Fruit fly (Drosophila melanogaster) whole organism, embryonic: ENCODE data around the gene CG31223.

Experiments
- ATbp ChIP-seq: fragments of 200-800 bp; sonication (Bioruptor generic); optimal IDR thresholded peaks from 2 replicates; lab custom pipeline; 2017; ENCODE audit warnings: missing biosample characterization, mild to moderate bottlenecking, missing genetic modification characterization, missing genetic modification reagents
- Abd-B ChIP-seq: fragments of 200-800 bp; sonication (Bioruptor generic); optimal IDR thresholded peaks from 2 replicates; lab custom pipeline; 2018; ENCODE audit warnings: missing biosample characterization, mild to moderate bottlenecking, missing genetic modification characterization, moderate library complexity
- CG10209 ChIP-seq: fragments of 200-800 bp; sonication (Bioruptor generic); optimal IDR thresholded peaks from 3 replicates; lab custom pipeline; 2017; ENCODE audit warnings: missing biosample characterization, mild to moderate bottlenecking, missing genetic modification characterization, missing genetic modification reagents
- CG11560 ChIP-seq: fragments of 200-800 bp; sonication (Bioruptor generic); IDR thresholded peaks from 3 replicates; pipeline ENCODE4 v1.3.6; 2022; ENCODE audit warnings: missing biosample characterization, missing genetic modification characterization
- CG12299 ChIP-seq: fragments of 200-800 bp; sonication (Bioruptor generic); optimal IDR thresholded peaks from 2 replicates; lab custom pipeline; 2018; ENCODE audit warnings: missing biosample characterization, mild to moderate bottlenecking, missing genetic modification characterization
- CG1233 ChIP-seq: fragments of 200-800 bp; sonication (Bioruptor generic); optimal IDR thresholded peaks from 4 replicates; lab custom pipeline; 2018; ENCODE audit warnings: missing biosample characterization, mild to moderate bottlenecking, missing genetic modification characterization
- CG12942 ChIP-seq: fragments of 200-800 bp; sonication (Bioruptor generic); optimal IDR thresholded peaks from 3 replicates; lab custom pipeline; 2016; ENCODE audit warnings: missing biosample characterization, missing genetic modification characterization
- CG14050 ChIP-seq: fragments of 200-800 bp; sonication (Bioruptor generic); IDR thresholded peaks from 3 replicates; pipeline ENCODE4 v1.3.6; 2022; ENCODE audit warnings: missing biosample characterization, missing genetic modification characterization
- CG14441 ChIP-seq: fragments of 200-800 bp; sonication (Bioruptor generic); IDR thresholded peaks from 2 replicates; pipeline ENCODE4 v1.3.6; 2022; ENCODE audit warnings: missing biosample characterization, missing genetic modification characterization
- CG16815 ChIP-seq: fragments of 200-800 bp; sonication (Bioruptor generic); optimal IDR thresholded peaks from 3 replicates; lab custom pipeline; 2017; ENCODE audit warnings: missing biosample characterization, mild to moderate bottlenecking, missing genetic modification characterization
- CG17359 ChIP-seq: fragments of 200-800 bp; sonication (Bioruptor generic); optimal IDR thresholded peaks from 3 replicates; lab custom pipeline; 2018; ENCODE audit warnings: missing biosample characterization, mild to moderate bottlenecking, missing genetic modification characterization, moderate library complexity
- CG17568 ChIP-seq: fragments of 200-800 bp; sonication (Bioruptor generic); optimal IDR thresholded peaks from 2 replicates; lab custom pipeline; 2018; ENCODE audit warnings: missing biosample characterization, mild to moderate bottlenecking, missing genetic modification characterization, moderate library complexity
- CG17912 ChIP-seq: fragments of 200-800 bp; sonication (Bioruptor generic); optimal IDR thresholded peaks from 2 replicates; lab custom pipeline; 2018; ENCODE audit warnings: missing biosample characterization, mild to moderate bottlenecking, missing genetic modification characterization
- CG2202 ChIP-seq: fragments of 200-800 bp; sonication (Bioruptor generic); optimal IDR thresholded peaks from 2 replicates; lab custom pipeline; 2018; ENCODE audit warnings: missing biosample characterization, mild to moderate bottlenecking, missing genetic modification characterization
- CG31224 ChIP-seq: fragments of 200-800 bp; sonication (Bioruptor generic); IDR thresholded peaks from 2 replicates; pipeline ENCODE4 v1.3.6; 2022; ENCODE audit warnings: missing biosample characterization, missing genetic modification characterization
- CG33213 ChIP-seq: fragments of 200-800 bp; sonication (Bioruptor generic); optimal IDR thresholded peaks from 3 replicates; lab custom pipeline; 2016; ENCODE audit warnings: missing biosample characterization, missing genetic modification characterization
- CG6765 ChIP-seq: fragments of 200-800 bp; sonication (Bioruptor generic); optimal IDR thresholded peaks from 3 replicates; lab custom pipeline; 2017; ENCODE audit warnings: missing biosample characterization, mild to moderate bottlenecking, missing genetic modification characterization
- CG6854 ChIP-seq: fragments of 200-800 bp; sonication (Bioruptor generic); optimal IDR thresholded peaks from 3 replicates; lab custom pipeline; 2017; ENCODE audit warnings: missing biosample characterization, mild to moderate bottlenecking, missing genetic modification characterization
- CG7556 ChIP-seq: fragments of 200-800 bp; sonication (Bioruptor generic); optimal IDR thresholded peaks from 2 replicates; lab custom pipeline; 2017; ENCODE audit warnings: missing biosample characterization, mild to moderate bottlenecking, missing genetic modification characterization
- CG7928 ChIP-seq: fragments of 200-800 bp; sonication (Bioruptor generic); optimal IDR thresholded peaks from 2 replicates; lab custom pipeline; 2017; ENCODE audit warnings: missing biosample characterization, mild to moderate bottlenecking, missing genetic modification characterization
- CG7987 ChIP-seq: fragments of 200-800 bp; sonication (Bioruptor generic); optimal IDR thresholded peaks from 2 replicates; lab custom pipeline; 2018; ENCODE audit warnings: missing biosample characterization, mild to moderate bottlenecking, missing genetic modification characterization, moderate library complexity
- CG8089 ChIP-seq: fragments of 200-800 bp; sonication (Bioruptor generic); optimal IDR thresholded peaks from 3 replicates; lab custom pipeline; 2016; ENCODE audit warnings: missing biosample characterization, missing genetic modification characterization
- CG8281 ChIP-seq: fragments of 200-800 bp; sonication (Bioruptor generic); optimal IDR thresholded peaks from 2 replicates; lab custom pipeline; 2018; ENCODE audit warnings: missing biosample characterization, mild to moderate bottlenecking, missing genetic modification characterization, moderate library complexity
- CG8359 ChIP-seq: fragments of 200-800 bp; sonication (Bioruptor generic); optimal IDR thresholded peaks from 2 replicates; lab custom pipeline; 2017; ENCODE audit warnings: missing biosample characterization, mild to moderate bottlenecking, missing genetic modification characterization, borderline replicate concordance
- CG9437 ChIP-seq: fragments of 200-800 bp; sonication (Bioruptor generic); optimal IDR thresholded peaks from 2 replicates; lab custom pipeline; 2018; ENCODE audit warnings: missing biosample characterization, mild to moderate bottlenecking, missing genetic modification characterization
- H15 ChIP-seq: fragments of 200-800 bp; sonication (Bioruptor generic); IDR thresholded peaks from 3 replicates; pipeline ENCODE4 v1.3.6; 2022; ENCODE audit warnings: missing biosample characterization, missing genetic modification characterization
- Hmr ChIP-seq: fragments of 200-800 bp; sonication (Bioruptor generic); optimal IDR thresholded peaks from 3 replicates; lab custom pipeline; 2017; ENCODE audit warnings: mild to moderate bottlenecking, missing biosample characterization, missing genetic modification reagents, missing genetic modification characterization
- Hsf ChIP-seq: fragments of 200-800 bp; sonication (Bioruptor generic); optimal IDR thresholded peaks from 3 replicates; lab custom pipeline; 2016; ENCODE audit warnings: missing biosample characterization, missing genetic modification characterization
- NC2β ChIP-seq: fragments of 200-800 bp; sonication (Bioruptor generic); optimal IDR thresholded peaks from 2 replicates; lab custom pipeline; 2016; ENCODE audit warnings: missing biosample characterization, missing genetic modification characterization
- Sry-δ ChIP-seq: fragments of 200-800 bp; sonication (Bioruptor generic); optimal IDR thresholded peaks from 2 replicates; lab custom pipeline; 2016; ENCODE audit warnings: missing biosample characterization, missing genetic modification characterization
- YL-1 ChIP-seq: fragments of 200-800 bp; sonication (Bioruptor generic); optimal IDR thresholded peaks from 3 replicates; lab custom pipeline; 2017; ENCODE audit warnings: missing biosample characterization, mild to moderate bottlenecking, missing genetic modification characterization
- croc ChIP-seq: fragments of 200-800 bp; sonication (Bioruptor generic); conservative IDR thresholded peaks from 3 replicates; pipeline ENCODE4 v1.3.6; 2022; ENCODE audit warnings: missing biosample characterization, missing genetic modification characterization
- dan ChIP-seq: fragments of 200-800 bp; sonication (Bioruptor generic); IDR thresholded peaks from 2 replicates; pipeline ENCODE4 v1.3.6; 2022; ENCODE audit warnings: missing biosample characterization, missing genetic modification characterization
- esg ChIP-seq: fragments of 200-800 bp; sonication (Bioruptor generic); conservative IDR thresholded peaks from 2 replicates; pipeline ENCODE4 v1.3.6; 2022; ENCODE audit warnings: missing biosample characterization, missing genetic modification characterization
- exex ChIP-seq: fragments of 200-800 bp; sonication (Bioruptor generic); optimal IDR thresholded peaks from 4 replicates; lab custom pipeline; 2018; ENCODE audit warnings: missing biosample characterization, mild to moderate bottlenecking, missing genetic modification characterization, moderate library complexity
- fd64A ChIP-seq: fragments of 200-800 bp; sonication (Bioruptor generic); optimal IDR thresholded peaks from 3 replicates; lab custom pipeline; 2018; ENCODE audit warnings: missing biosample characterization, mild to moderate bottlenecking, missing genetic modification characterization
- fd96Cb ChIP-seq: fragments of 200-800 bp; sonication (Bioruptor generic); optimal IDR thresholded peaks from 2 replicates; lab custom pipeline; 2018; ENCODE audit warnings: missing biosample characterization, mild to moderate bottlenecking, missing genetic modification characterization, moderate library complexity
- fu2 ChIP-seq: fragments of 200-800 bp; sonication (Bioruptor generic); optimal IDR thresholded peaks from 2 replicates; lab custom pipeline; 2016; ENCODE audit warnings: missing biosample characterization, missing genetic modification characterization
- gce ChIP-seq: fragments of 200-800 bp; sonication (Bioruptor generic); IDR thresholded peaks from 3 replicates; pipeline ENCODE4 v1.3.6; 2022; ENCODE audit warnings: missing biosample characterization, missing genetic modification characterization
- ham ChIP-seq: fragments of 200-800 bp; sonication (Bioruptor generic); IDR thresholded peaks from 2 replicates; pipeline ENCODE4 v1.3.6; 2022; ENCODE audit warnings: missing biosample characterization, missing genetic modification characterization
- her ChIP-seq: fragments of 200-800 bp; sonication (Bioruptor generic); optimal IDR thresholded peaks from 2 replicates; lab custom pipeline; 2016; ENCODE audit warnings: missing biosample characterization, missing genetic modification characterization
- mirr ChIP-seq: fragments of 200-800 bp; sonication (Bioruptor generic); optimal IDR thresholded peaks from 3 replicates; lab custom pipeline; 2018; ENCODE audit warnings: missing biosample characterization, mild to moderate bottlenecking, missing genetic modification characterization
- nerfin-1 ChIP-seq: fragments of 200-800 bp; sonication (Bioruptor generic); optimal IDR thresholded peaks from 3 replicates; lab custom pipeline; 2019; ENCODE audit warnings: missing biosample characterization, mild to moderate bottlenecking, missing genetic modification characterization, moderate library complexity
- nmo ChIP-seq: fragments of 200-800 bp; sonication (Bioruptor generic); optimal IDR thresholded peaks from 2 replicates; lab custom pipeline; 2018; ENCODE audit warnings: missing biosample characterization, mild to moderate bottlenecking, missing genetic modification characterization, moderate library complexity
- sd ChIP-seq: fragments of 200-800 bp; sonication (Bioruptor generic); optimal IDR thresholded peaks from 3 replicates; lab custom pipeline; 2018; ENCODE audit warnings: missing biosample characterization, mild to moderate bottlenecking, missing genetic modification characterization, moderate library complexity
- stwl ChIP-seq: fragments of 200-800 bp; sonication (Bioruptor generic); optimal IDR thresholded peaks from 3 replicates; lab custom pipeline; 2018; ENCODE audit warnings: missing biosample characterization, mild to moderate bottlenecking, missing genetic modification characterization, moderate library complexity
- tin ChIP-seq: fragments of 200-800 bp; sonication (Bioruptor generic); optimal IDR thresholded peaks from 3 replicates; lab custom pipeline; 2016; ENCODE audit warnings: missing biosample characterization, missing genetic modification characterization
- usp ChIP-seq: fragments of >200 bp; optimal IDR thresholded peaks from 2 replicates; lab custom pipeline; 2017; ENCODE audit warnings: missing biosample characterization, missing genetic modification characterization
- vnd ChIP-seq: fragments of 200-800 bp; sonication (Bioruptor generic); IDR thresholded peaks from 3 replicates; pipeline ENCODE4 v1.3.6; 2022; ENCODE audit warnings: missing biosample characterization, missing genetic modification characterization; ENCODE audit not compliant: partially characterized antibody
- vvl ChIP-seq: fragments of 200-800 bp; sonication (Bioruptor generic); IDR thresholded peaks from 2 replicates; pipeline ENCODE4 v1.3.6; 2022; ENCODE audit warnings: missing biosample characterization, missing genetic modification characterization
- zf30C ChIP-seq: fragments of 200-800 bp; sonication (Bioruptor generic); optimal IDR thresholded peaks from 3 replicates; lab custom pipeline; 2018; ENCODE audit warnings: missing biosample characterization, mild to moderate bottlenecking, missing genetic modification characterization

Gene CG31223

DNA sequence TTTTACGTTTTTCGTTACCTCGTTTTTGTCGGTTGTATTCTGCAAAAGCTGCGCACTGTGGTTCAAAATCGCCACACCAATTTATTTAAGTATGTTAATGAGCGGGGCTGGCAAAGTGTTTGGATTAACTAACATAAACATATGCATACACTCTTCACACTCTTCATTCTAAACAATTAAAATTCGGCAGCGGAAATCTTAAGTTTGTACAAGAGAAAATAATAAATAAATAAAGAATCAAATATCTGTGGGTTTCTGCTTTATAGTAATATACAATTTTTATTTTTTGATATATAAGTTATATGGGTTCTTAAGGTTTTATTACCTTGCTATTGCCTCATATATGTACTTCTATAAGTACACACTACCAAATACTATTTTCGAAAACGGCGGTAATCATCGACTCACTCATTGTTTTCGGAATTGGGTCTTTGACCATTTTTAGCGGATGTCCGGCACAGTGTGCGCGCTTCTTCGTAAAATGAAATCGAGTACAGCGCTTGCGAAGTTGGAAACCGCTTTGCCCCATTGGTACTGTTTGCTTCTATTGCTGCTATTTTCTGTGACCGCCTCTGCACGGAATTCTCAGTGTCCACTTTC is 5.4 kb downstream of the CG31223 start (continued):
- TF ChIP-seq CG7987 (no peak), CG6854 (GFP tag; lab: Kevin White, UChicago) (no peak), CG1233 (peak; percentile 1), CG31224 (no peak), ATbp (GFP tag; lab: Kevin White, UChicago) (no peak), stwl (no peak), CG8359 (GFP tag; lab: Kevin White, UChicago) (no peak), exex (tag; lab: Kevin White, UChicago) (no peak), CG33213 (GFP tag; lab: Kevin White, UChicago) (no peak), CG17568 (GFP tag; lab: Kevin White, UChicago) (no peak), CG10209 (GFP tag; lab: Kevin White, UChicago) (peak; percentile 21), CG2202 (tag; lab: Kevin White, UChicago) (no peak), tin (GFP tag; lab: Kevin White, UChicago) (no peak), vnd (GFP tag; lab: Robert Waterston, UW) (no peak), CG12942 (GFP tag; lab: Kevin White, UChicago) (no peak), CG17912 (GFP tag; lab: Kevin White, UChicago) (no peak), nerfin-1 (tag; lab: Kevin White, UChicago) (no peak), mirr (GFP tag; lab: Kevin White, UChicago) (no peak), CG8089 (GFP tag; lab: Kevin White, UChicago) (no peak), CG14441 (GFP tag; lab: Robert Waterston, UW) (peak; percentile 11; the same call in 1 of the 2 replicates), Hsf (no peak), CG7928 (GFP tag; lab: Kevin White, UChicago) (no peak), CG9437 (GFP tag; lab: Kevin White, UChicago) (peak; percentile 37), CG17359 (tag; lab: Kevin White, UChicago) (no peak), fd96Cb (tag; lab: Kevin White, UChicago) (no peak), her (GFP tag; lab: Kevin White, UChicago) (no peak), croc (no peak), CG16815 (GFP tag; lab: Kevin White, UChicago) (peak; percentile 10), fu2 (GFP tag; lab: Kevin White, UChicago) (no peak), NC2β (no peak), fd64A (GFP tag; lab: Kevin White, UChicago) (no peak), Sry-δ (GFP tag; lab: Kevin White, UChicago) (no peak), nmo (GFP tag; lab: Kevin White, UChicago) (no peak), CG14050 (GFP tag; lab: Robert Waterston, UW) (no peak), sd (tag; lab: Kevin White, UChicago) (no peak), CG8281 (no peak), CG7556 (GFP tag; lab: Kevin White, UChicago) (peak; percentile 42), CG6765 (GFP tag; lab: Kevin White, UChicago) (no peak), usp (GFP tag; lab: Kevin White, UChicago) (no peak), gce (no peak), H15 (GFP tag; lab: Robert Waterston, UW) (no peak), YL-1 (no peak), Abd-B (no peak), zf30C (GFP tag; lab: Kevin White, UChicago) (no peak), CG11560 (tag; lab: Robert Waterston, UW) (no peak), ham (GFP tag; lab: Robert Waterston, UW) (no peak), Hmr (peak; percentile 7), esg (no peak), vvl (no peak), CG12299 (no peak), dan (GFP tag; lab: Robert Waterston, UW) (no peak)
